Worm (Caenorhabditis elegans) whole organism, L2 larva: ENCODE results near the gene col-36.

ENCODE experiments used
- C34F6.9 ChIP-seq: fragments of 150-350 bp; optimal IDR thresholded peaks from 2 replicates; lab custom pipeline; 2014; ENCODE audit warnings: missing biosample characterization, missing genetic modification characterization
- R02D3.7 ChIP-seq: fragments of 150-350 bp; optimal IDR thresholded peaks from 2 replicates; lab custom pipeline; 2014; ENCODE audit warnings: missing biosample characterization, missing genetic modification characterization
- alr-1 ChIP-seq: fragments of 150-350 bp; optimal IDR thresholded peaks from 2 replicates; lab custom pipeline; 2014; ENCODE audit warnings: missing biosample characterization, missing genetic modification characterization
- lsy-2 ChIP-seq, 2 experiments: fragments of 150-350 bp in 1 of 2; sonication (generic microtip) in 1 of 2; optimal IDR thresholded peaks; 2 replicates each; lab custom pipeline; 2014 to 2017; ENCODE audit warnings: missing biosample characterization in 2 of 2, missing genetic modification characterization in 2 of 2
- mdl-1 ChIP-seq, 2 experiments: fragments of 150-350 bp in 1 of 2; sonication (generic microtip) in 1 of 2; optimal IDR thresholded peaks; 2 replicates each; lab custom pipeline; 2017; ENCODE audit warnings: missing biosample characterization in 2 of 2, missing genetic modification characterization in 2 of 2
- nhr-11 ChIP-seq: fragments of 150-350 bp; optimal IDR thresholded peaks from 2 replicates; lab custom pipeline; 2014; ENCODE audit warnings: missing biosample characterization, missing genetic modification characterization
- nhr-23 ChIP-seq: fragments of 150-350 bp; optimal IDR thresholded peaks from 2 replicates; lab custom pipeline; 2014; ENCODE audit warnings: missing biosample characterization, missing genetic modification reagents, missing genetic modification characterization
- sma-9 ChIP-seq, 2 experiments: fragments of 150-350 bp in 1 of 2; sonication (generic microtip) in 1 of 2; optimal IDR thresholded peaks; 2 replicates each; lab custom pipeline; 2014 to 2016; ENCODE audit warnings: missing genetic modification characterization in 2 of 2, mild to moderate bottlenecking in 1 of 2, missing biosample characterization in 1 of 2, missing compliant biosample characterization in 1 of 2, missing genetic modification reagents in 1 of 2, moderate library complexity in 1 of 2
- snpc-4 ChIP-seq: fragments of 150-350 bp; optimal IDR thresholded peaks from 2 replicates; lab custom pipeline; 2014; ENCODE audit warnings: missing biosample characterization, missing genetic modification characterization
- unc-39 ChIP-seq: fragments of 150-350 bp; optimal IDR thresholded peaks from 2 replicates; lab custom pipeline; 2014; ENCODE audit warnings: missing biosample characterization, missing genetic modification characterization
- unc-62 ChIP-seq: fragments of 150-350 bp; optimal IDR thresholded peaks from 2 replicates; lab custom pipeline; 2014; ENCODE audit warnings: missing biosample characterization, missing genetic modification reagents, missing genetic modification characterization
- ztf-11 ChIP-seq: sonication (generic microtip); optimal IDR thresholded peaks from 2 replicates; lab custom pipeline; 2017; ENCODE audit warnings: missing biosample characterization, missing genetic modification characterization

ce11 chrII:7212059-7212458 lies 43.4 kb upstream of the col-36 start, which contains the start of gene E04F6.9:
- TF ChIP-seq nhr-11, result no peak
- no peak for TF ChIP-seq unc-39 (tag; lab: Kevin White, UChicago)
- no peak for TF ChIP-seq C34F6.9 (tag; lab: Kevin White, UChicago)
- no peak for TF ChIP-seq alr-1 (tag; lab: Kevin White, UChicago)
- no peak for TF ChIP-seq snpc-4 (tag; lab: Kevin White, UChicago)
- no peak for TF ChIP-seq nhr-23 (tag; lab: Kevin White, UChicago)
- TF ChIP-seq mdl-1 (tag; optimal IDR thresholded peaks at IDR 0.05; lab: Kevin White, UChicago), result no peak
- no peak for TF ChIP-seq R02D3.7 (tag; lab: Kevin White, UChicago)
- TF ChIP-seq sma-9 (GFP tag; optimal IDR thresholded peaks at IDR 0.05; lab: Kevin White, UChicago), result no peak
- no peak for TF ChIP-seq sma-9 (tag; optimal IDR thresholded peaks at IDR 0.05; lab: Kevin White, UChicago)
- TF ChIP-seq unc-62 (GFP tag; lab: Kevin White, UChicago), result no peak
- TF ChIP-seq lsy-2 (tag; optimal IDR thresholded peaks at IDR 0.05; lab: Kevin White, UChicago), result no peak
- TF ChIP-seq ztf-11 (tag; lab: Kevin White, UChicago), result no peak
